Worm (Caenorhabditis elegans): ENCODE results near the gene C49C8.5.

DNA sequence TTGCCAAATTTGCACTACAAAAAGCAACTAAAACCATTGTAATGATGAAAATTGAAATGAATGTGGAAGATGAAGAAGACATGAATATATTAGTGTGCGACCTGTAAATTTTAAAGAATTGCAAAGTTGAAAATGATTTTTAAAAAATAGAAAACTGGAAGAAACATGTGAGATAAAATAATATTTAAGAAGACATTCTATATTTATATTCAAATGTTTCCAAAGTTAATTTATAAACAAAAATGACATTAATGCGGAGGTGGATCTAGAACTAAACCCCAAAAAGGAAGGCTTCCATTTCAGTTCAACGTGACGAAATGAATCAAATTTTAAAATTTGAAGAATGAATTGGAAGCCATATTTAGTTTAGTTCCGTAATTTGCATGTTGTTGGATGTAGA, 25.8 kb upstream of the C49C8.5 start, which contains the start of gene nlp-60:
- TF ChIP-seq unc-62 (GFP tag; optimal IDR thresholded peaks at IDR 0.05 in 1 of 2) (no peak), unc-62 (tag; optimal IDR thresholded peaks at IDR 0.05) (no peak), fkh-10 (GFP tag; optimal IDR thresholded peaks at IDR 0.05) (no peak), nhr-11 (tag; optimal IDR thresholded peaks at IDR 0.05) (no peak), jun-1 (tag; optimal IDR thresholded peaks at IDR 0.05) (no peak), dmd-6 (GFP tag; IDR thresholded peaks at IDR 0.05) (no peak), ceh-82 (tag; optimal IDR thresholded peaks at IDR 0.05) (no peak), mep-1 (tag; optimal IDR thresholded peaks at IDR 0.05) (no peak), ces-1 (GFP tag; optimal IDR thresholded peaks at IDR 0.05) (no peak), aha-1 (tag) (no peak), nhr-77 (tag; optimal IDR thresholded peaks at IDR 0.05) (no peak), unc-130 (GFP tag; optimal IDR thresholded peaks at IDR 0.05) (no peak), daf-8 (GFP tag; IDR thresholded peaks at IDR 0.05) (no peak), ceh-28 (tag; optimal IDR thresholded peaks at IDR 0.05) (no peak)
